Fruit fly (Drosophila melanogaster): ENCODE data around the gene CG15812.

The CG15812 gene

DNA sequence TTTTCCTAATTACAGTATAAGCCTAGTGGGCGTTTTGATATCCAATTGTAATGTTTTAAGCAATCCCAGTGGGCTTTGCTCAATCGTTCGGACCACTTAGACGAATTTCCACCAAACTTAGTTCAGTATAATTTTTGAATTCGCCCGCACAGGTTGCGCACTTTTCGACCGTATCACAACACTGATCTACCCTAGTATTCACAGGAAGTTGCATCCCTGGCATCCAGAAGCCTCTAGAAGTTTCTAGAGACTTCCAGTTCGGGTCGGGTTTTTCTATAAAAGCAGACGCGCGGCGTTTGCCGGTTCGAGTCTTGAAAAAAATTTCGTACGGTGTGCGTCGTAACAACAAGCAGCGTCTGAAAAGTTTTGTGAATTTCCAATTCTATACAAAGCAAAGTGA is 33.1 kb downstream of the CG15812 start, which contains the start of gene Hsp83 (continued):
- 0 out of 2 replicates have a peak, but pooled peaks have one; percentile 41 for TF ChIP-seq aop (GFP tag; IDR thresholded peaks at IDR 0.05)
- no peak for TF ChIP-seq Hr78 (GFP tag; optimal IDR thresholded peaks at IDR 0.05)
- TF ChIP-seq bcd (GFP tag; optimal IDR thresholded peaks at IDR 0.05) = peak; percentile 96
- no peak for TF ChIP-seq CG16813 (GFP tag; IDR thresholded peaks at IDR 0.05; ENCODE audit: partially characterized antibody)
- TF ChIP-seq CG8359 (GFP tag; optimal IDR thresholded peaks at IDR 0.05; ENCODE audit: borderline replicate concordance) = peak; percentile 93
- peak; percentile 99 for TF ChIP-seq MTF-1 (GFP tag; optimal IDR thresholded peaks at IDR 0.05; ENCODE audit: borderline replicate concordance)
- peak; percentile 97 for TF ChIP-seq CG13894 (tag; optimal IDR thresholded peaks at IDR 0.05)
- TF ChIP-seq Sox100B (GFP tag; optimal IDR thresholded peaks at IDR 0.05) = peak; percentile 94
- TF ChIP-seq Nf-YB (GFP tag; optimal IDR thresholded peaks at IDR 0.05) = peak; percentile 81
- TF ChIP-seq Meics (GFP tag; optimal IDR thresholded peaks at IDR 0.05) = peak; percentile 99
- no peak for TF ChIP-seq Gsc (GFP tag; IDR thresholded peaks at IDR 0.05)
- no peak; the same call in 1 of the 2 replicates for TF ChIP-seq GATAe (GFP tag; conservative IDR thresholded peaks at IDR 0.05)
- peak; percentile 36; the same call in 1 of the 2 replicates for TF ChIP-seq Bgb (GFP tag; IDR thresholded peaks at IDR 0.05; ENCODE audit: partially characterized antibody)
- peak; percentile 10; the same call in 1 of the 3 replicates for TF ChIP-seq row (GFP tag; IDR thresholded peaks at IDR 0.05)
- peak; percentile 78; the same call in 2 of the 3 replicates for TF ChIP-seq Mrtf (GFP tag; IDR thresholded peaks at IDR 0.05)
- TF ChIP-seq H2.0 (GFP tag; IDR thresholded peaks at IDR 0.05) = peak; percentile 87
- TF ChIP-seq gcm2 (GFP tag; optimal IDR thresholded peaks at IDR 0.05) = peak; percentile 92
- peak; percentile 84 for TF ChIP-seq tup (GFP tag; optimal IDR thresholded peaks at IDR 0.05)
- no peak for TF ChIP-seq nerfin-2 (GFP tag; IDR thresholded peaks at IDR 0.05; ENCODE audit: partially characterized antibody)
- TF ChIP-seq mirr (GFP tag; optimal IDR thresholded peaks at IDR 0.05) = peak; percentile 100
- TF ChIP-seq CG14710 (tag; optimal IDR thresholded peaks at IDR 0.05) = peak; percentile 83
- peak; percentile 86 for TF ChIP-seq Nf-YC (tag; optimal IDR thresholded peaks at IDR 0.05)
- TF ChIP-seq CG4820 (GFP tag; optimal IDR thresholded peaks at IDR 0.05) = peak; percentile 76
- TF ChIP-seq CG12236 (GFP tag; optimal IDR thresholded peaks at IDR 0.05) = peak; percentile 88
- TF ChIP-seq maf-S (GFP tag; optimal IDR thresholded peaks at IDR 0.05) = peak; percentile 89
- peak; percentile 53 for TF ChIP-seq CG15479 (GFP tag; optimal IDR thresholded peaks at IDR 0.05)
- peak; percentile 79 for TF ChIP-seq Blimp-1 (GFP tag; optimal IDR thresholded peaks at IDR 0.05)
- peak; percentile 84 for TF ChIP-seq ind (GFP tag; optimal IDR thresholded peaks at IDR 0.05)
- TF ChIP-seq slp2 (GFP tag; optimal IDR thresholded peaks at IDR 0.05) = peak; percentile 91
- peak; percentile 95 for TF ChIP-seq CG6254 (GFP tag; optimal IDR thresholded peaks at IDR 0.05)
- TF ChIP-seq PHDP (tag; optimal IDR thresholded peaks at IDR 0.05) = peak; percentile 98
- peak; percentile 87 for TF ChIP-seq Xbp1 (GFP tag; optimal IDR thresholded peaks at IDR 0.05)
- TF ChIP-seq CG17829 (tag; optimal IDR thresholded peaks at IDR 0.05) = peak; percentile 90
- TF ChIP-seq CG7357 (GFP tag; IDR thresholded peaks at IDR 0.05) = peak; percentile 61; the same call in 2 of the 3 replicates
- TF ChIP-seq CG4707 (GFP tag; optimal IDR thresholded peaks at IDR 0.05) = peak; percentile 98
- peak; percentile 83 for TF ChIP-seq rib (GFP tag; IDR thresholded peaks at IDR 0.05)
- peak; percentile 79 for TF ChIP-seq CG16815 (GFP tag; optimal IDR thresholded peaks at IDR 0.05)
- peak; percentile 99 for TF ChIP-seq CG17568 (GFP tag; optimal IDR thresholded peaks at IDR 0.05)
- TF ChIP-seq CG18476 (GFP tag; optimal IDR thresholded peaks at IDR 0.05) = peak; percentile 83
- TF ChIP-seq B-H1 (GFP tag; IDR thresholded peaks at IDR 0.05) = peak; percentile 82; the same call in 2 of the 3 replicates
- TF ChIP-seq crp (GFP tag; optimal IDR thresholded peaks at IDR 0.05) = no peak
- peak; percentile 63 for TF ChIP-seq fd96Cb (tag; optimal IDR thresholded peaks at IDR 0.05)
- peak; percentile 95 for TF ChIP-seq CG31365 (tag; optimal IDR thresholded peaks at IDR 0.05)
- TF ChIP-seq zen (tag; optimal IDR thresholded peaks at IDR 0.05) = peak; percentile 66
- peak; percentile 97 for TF ChIP-seq CG6683 (GFP tag; optimal IDR thresholded peaks at IDR 0.05)
- peak; percentile 84 for TF ChIP-seq CG9932 (GFP tag; IDR thresholded peaks at IDR 0.05)
- no peak for TF ChIP-seq Hr39 (optimal IDR thresholded peaks at IDR 0.05)
- TF ChIP-seq otp (GFP tag; IDR thresholded peaks at IDR 0.05) = peak; percentile 98
- no peak for TF ChIP-seq h (optimal IDR thresholded peaks at IDR 0.05)
- TF ChIP-seq CG31441 (GFP tag; IDR thresholded peaks at IDR 0.05) = peak; percentile 91
